Worm (Caenorhabditis elegans) whole organism, L4 larva: ENCODE measurements around the gene srw-98.

Experiments
- F44E2.7 ChIP-seq: fragments of 200-800 bp; sonication (Bioruptor generic); IDR thresholded peaks from 2 replicates; pipeline ENCODE4 v2.1.2; 2022; ENCODE audit warnings: missing genetic modification characterization, missing compliant biosample characterization
- T26A8.4 ChIP-seq: fragments of 200-800 bp; sonication (Bioruptor generic); IDR thresholded peaks from 2 replicates; pipeline ENCODE4 v1.3.6; 2022; ENCODE audit warnings: missing genetic modification characterization, missing compliant biosample characterization
- aha-1 ChIP-seq: fragments of 150-350 bp; peaks from one replicate; lab custom pipeline; 2014; ENCODE audit warnings: missing biosample characterization, missing genetic modification characterization
- attf-4 ChIP-seq: sonication (generic microtip); optimal IDR thresholded peaks from 3 replicates; lab custom pipeline; 2017; ENCODE audit warnings: missing biosample characterization, missing genetic modification characterization
- ceh-32 ChIP-seq: sonication (generic microtip); optimal IDR thresholded peaks from 2 replicates; lab custom pipeline; 2016; ENCODE audit warnings: mild to moderate bottlenecking, missing genetic modification characterization, missing compliant biosample characterization; ENCODE audit not compliant: poor library complexity
- ctbp-1 ChIP-seq: fragments of 200-800 bp; sonication (Bioruptor generic); IDR thresholded peaks from 2 replicates; pipeline ENCODE4 v1.3.6; 2022; ENCODE audit warnings: missing genetic modification reagents, missing genetic modification characterization, missing compliant biosample characterization
- daf-8 ChIP-seq: fragments of 200-800 bp; sonication (Bioruptor generic); IDR thresholded peaks from 2 replicates; pipeline ENCODE4 v1.3.6; 2022; ENCODE audit warnings: missing genetic modification characterization, missing compliant biosample characterization
- dmd-6 ChIP-seq: fragments of 200-800 bp; sonication (Bioruptor generic); IDR thresholded peaks from 2 replicates; pipeline ENCODE4 v1.3.6; 2022; ENCODE audit warnings: missing genetic modification reagents, missing genetic modification characterization, missing compliant biosample characterization
- dmd-8 ChIP-seq: fragments of 200-800 bp; sonication (Bioruptor generic); IDR thresholded peaks from 2 replicates; pipeline ENCODE4 v1.3.6; 2022; ENCODE audit warnings: missing genetic modification characterization, missing compliant biosample characterization
- duxl-1 ChIP-seq: sonication (generic microtip); optimal IDR thresholded peaks from 2 replicates; lab custom pipeline; 2016; ENCODE audit warnings: mild to moderate bottlenecking, missing genetic modification characterization, moderate library complexity, missing compliant biosample characterization; ENCODE audit not compliant: poor library complexity
- dve-1 ChIP-seq: sonication (generic microtip); optimal IDR thresholded peaks from 2 replicates; lab custom pipeline; 2017; ENCODE audit warnings: antibody characterized with exemption, mild to moderate bottlenecking, missing genetic modification characterization, missing compliant biosample characterization; ENCODE audit not compliant: insufficient read depth
- egl-43 ChIP-seq: fragments of 200-800 bp; sonication (Bioruptor generic); IDR thresholded peaks from 2 replicates; pipeline ENCODE4 v1.3.6; 2022; ENCODE audit warnings: missing genetic modification reagents, missing genetic modification characterization, missing compliant biosample characterization
- hlh-11 ChIP-seq: fragments of 200-800 bp; sonication (Bioruptor generic); optimal IDR thresholded peaks from 2 replicates; lab custom pipeline; 2018; ENCODE audit warnings: mild to moderate bottlenecking, missing genetic modification characterization, missing compliant biosample characterization
- hlh-30 ChIP-seq: sonication (generic microtip); optimal IDR thresholded peaks from 2 replicates; lab custom pipeline; 2017; ENCODE audit warnings: antibody characterized with exemption, mild to moderate bottlenecking, missing genetic modification characterization, missing compliant biosample characterization; ENCODE audit not compliant: insufficient read depth
- lin-39 ChIP-seq: fragments of 150-350 bp; optimal IDR thresholded peaks from 2 replicates; lab custom pipeline; 2014; ENCODE audit warnings: missing biosample characterization, missing genetic modification reagents, missing genetic modification characterization
- lir-3 ChIP-seq: sonication (generic microtip); optimal IDR thresholded peaks from 2 replicates; lab custom pipeline; 2016; ENCODE audit warnings: mild to moderate bottlenecking, missing genetic modification characterization, missing compliant biosample characterization
- lsy-2 ChIP-seq, 2 experiments: fragments of 150-350 bp in 1 of 2; sonication (generic microtip) in 1 of 2; optimal IDR thresholded peaks; 2 replicates each; lab custom pipeline; 2014 to 2017; ENCODE audit warnings: missing biosample characterization in 2 of 2, missing genetic modification characterization in 2 of 2
- madf-5 ChIP-seq, 2 experiments: fragments of 200-800 bp; sonication (Bioruptor generic); IDR thresholded peaks; 2 replicates each; pipeline ENCODE4 v1.3.6; 2022; ENCODE audit warnings: missing compliant biosample characterization in 2 of 2, missing genetic modification characterization in 2 of 2
- madf-9 ChIP-seq: fragments of 200-800 bp; sonication (Bioruptor generic); conservative IDR thresholded peaks from 2 replicates; pipeline ENCODE4 v1.3.6; 2022; ENCODE audit warnings: missing genetic modification reagents, missing genetic modification characterization, missing compliant biosample characterization
- mdl-1 ChIP-seq, 2 experiments: fragments of 150-350 bp in 1 of 2; sonication (generic microtip) in 1 of 2; optimal IDR thresholded peaks; 2 replicates each; lab custom pipeline; 2014 to 2017; ENCODE audit warnings: missing biosample characterization in 2 of 2, missing genetic modification characterization in 2 of 2
- mdt-29 ChIP-seq: fragments of 200-800 bp; sonication (Bioruptor generic); IDR thresholded peaks from 2 replicates; pipeline ENCODE4 v1.3.6; 2022; ENCODE audit warnings: missing genetic modification reagents, missing genetic modification characterization, missing compliant biosample characterization
- mep-1 ChIP-seq: fragments of 150-350 bp; sonication (generic microtip); optimal IDR thresholded peaks from 3 replicates; lab custom pipeline; 2014; ENCODE audit warnings: missing biosample characterization, missing genetic modification characterization
- mes-2 ChIP-seq: sonication (generic microtip); optimal IDR thresholded peaks from 2 replicates; lab custom pipeline; 2016; ENCODE audit warnings: missing genotype, mild to moderate bottlenecking, missing genetic modification characterization, missing compliant biosample characterization; ENCODE audit not compliant: poor library complexity, severe bottlenecking
- mxl-3 ChIP-seq: fragments of 200-800 bp; sonication (Bioruptor generic); optimal IDR thresholded peaks from 2 replicates; lab custom pipeline; 2018; ENCODE audit warnings: mild to moderate bottlenecking, missing genetic modification characterization, missing compliant biosample characterization
- nhr-11 ChIP-seq: fragments of 150-350 bp; optimal IDR thresholded peaks from 2 replicates; lab custom pipeline; 2014; ENCODE audit warnings: missing biosample characterization, missing genetic modification characterization
- nhr-111 ChIP-seq: fragments of 200-800 bp; sonication (Bioruptor generic); optimal IDR thresholded peaks from 2 replicates; lab custom pipeline; 2018; ENCODE audit warnings: mild to moderate bottlenecking, missing genetic modification characterization, missing compliant biosample characterization
- nhr-25 ChIP-seq: sonication (generic microtip); optimal IDR thresholded peaks from 2 replicates; lab custom pipeline; 2017; ENCODE audit warnings: missing genetic modification characterization, mild to moderate bottlenecking, missing compliant biosample characterization, antibody characterized with exemption, moderate library complexity, borderline replicate concordance; ENCODE audit not compliant: insufficient read depth
- nhr-28 ChIP-seq: fragments of 150-350 bp; optimal IDR thresholded peaks from 2 replicates; lab custom pipeline; 2014; ENCODE audit warnings: missing biosample characterization, missing genetic modification characterization
- nhr-41 ChIP-seq: fragments of 200-800 bp; sonication (Bioruptor generic); IDR thresholded peaks from 2 replicates; pipeline ENCODE4 v1.3.6; 2022; ENCODE audit warnings: missing genetic modification reagents, missing genetic modification characterization, missing compliant biosample characterization
- nhr-42 ChIP-seq: fragments of 200-800 bp; sonication (Bioruptor generic); IDR thresholded peaks from 2 replicates; pipeline ENCODE4 v1.3.6; 2022; ENCODE audit warnings: missing genetic modification characterization, missing compliant biosample characterization
- nhr-48 ChIP-seq: sonication (generic microtip); optimal IDR thresholded peaks from 2 replicates; lab custom pipeline; 2016; ENCODE audit warnings: mild to moderate bottlenecking, missing genetic modification characterization, missing compliant biosample characterization
- nhr-76 ChIP-seq: fragments of 150-350 bp; optimal IDR thresholded peaks from 2 replicates; lab custom pipeline; 2014; ENCODE audit warnings: missing biosample characterization, missing genetic modification characterization
- nhr-77 ChIP-seq: fragments of 150-350 bp; optimal IDR thresholded peaks from 2 replicates; lab custom pipeline; 2014; ENCODE audit warnings: missing biosample characterization, missing genetic modification characterization
- tag-97 ChIP-seq: fragments of 200-800 bp; sonication (Bioruptor generic); IDR thresholded peaks from 2 replicates; pipeline ENCODE4 v1.3.6; 2022; ENCODE audit warnings: missing genetic modification characterization, missing compliant biosample characterization
- tra-1 ChIP-seq: fragments of 200-800 bp; sonication (Bioruptor generic); IDR thresholded peaks from 2 replicates; pipeline ENCODE4 v1.3.6; 2022; ENCODE audit warnings: missing genetic modification reagents, missing genetic modification characterization, missing compliant biosample characterization
- unc-62 ChIP-seq, 3 experiments: fragments of 150-350 bp in 1 of 3; sonication (generic microtip); optimal IDR thresholded peaks in 2 of 3; peaks in 1 of 3; 1 replicate in 1 of 3; 2 replicates in 2 of 3; lab custom pipeline; 2014 to 2017; ENCODE audit warnings: missing biosample characterization in 3 of 3, missing genetic modification characterization in 3 of 3, missing genetic modification reagents in 3 of 3, missing genotype in 1 of 3
- vab-7 ChIP-seq: fragments of 200-800 bp; sonication (Bioruptor generic); IDR thresholded peaks from 2 replicates; pipeline ENCODE4 v1.3.6; 2022; ENCODE audit warnings: missing genetic modification reagents, missing genetic modification characterization, missing compliant biosample characterization

Gene srw-98

ce11 chrV:1627269-1627668, 50.9 kb downstream of the srw-98 start:
- TF ChIP-seq dve-1 (tag; lab: Kevin White, UChicago) (peak; percentile 6), ceh-32 (tag; lab: Kevin White, UChicago) (no peak), nhr-111 (no peak), ctbp-1 (GFP tag; lab: Robert Waterston, UW) (no peak), unc-62 (GFP tag; optimal IDR thresholded peaks at IDR 0.05 in 1 of 2; lab: Kevin White, UChicago) (peak in 1 of 2 experiments; percentile 74), unc-62 (tag; optimal IDR thresholded peaks at IDR 0.05; lab: Kevin White, UChicago) (no peak), mdl-1 (tag; optimal IDR thresholded peaks at IDR 0.05; lab: Kevin White, UChicago) (peak in 1 of 2 experiments; percentile 37), duxl-1 (tag; lab: Kevin White, UChicago) (no peak), mes-2 (tag; lab: Kevin White, UChicago) (peak; percentile 21), aha-1 (tag; lab: Kevin White, UChicago) (peak; percentile 25), mep-1 (tag; lab: Kevin White, UChicago) (peak; percentile 23), nhr-28 (tag; lab: Kevin White, UChicago) (peak; percentile 100), nhr-42 (GFP tag; lab: Robert Waterston, UW) (peak; percentile 71; the same call in 1 of the 2 replicates), nhr-41 (no peak), hlh-30 (tag; lab: Kevin White, UChicago) (peak; percentile 55), nhr-77 (tag; lab: Kevin White, UChicago) (peak; percentile 95), mxl-3 (peak; percentile 23), nhr-25 (peak; percentile 32), dmd-8 (GFP tag; lab: Robert Waterston, UW) (no peak), hlh-11 (tag; lab: Kevin White, UChicago) (peak; percentile 40), vab-7 (GFP tag; lab: Robert Waterston, UW) (no peak), dmd-6 (GFP tag; lab: Robert Waterston, UW) (peak; percentile 39)

- no peak for TF ChIP-seq T26A8.4 (GFP tag; lab: Robert Waterston, UW)
- TF ChIP-seq nhr-48 (tag; lab: Kevin White, UChicago), result no peak
- no peak for TF ChIP-seq mxl-3
- TF ChIP-seq F44E2.7 (GFP tag; lab: Robert Waterston, UW), result no peak
- TF ChIP-seq daf-8 (GFP tag; lab: Robert Waterston, UW), result no peak
- TF ChIP-seq lsy-2 (tag; optimal IDR thresholded peaks at IDR 0.05; lab: Kevin White, UChicago), result no peak
- no peak for TF ChIP-seq attf-4
- TF ChIP-seq madf-5 (GFP tag; IDR thresholded peaks at IDR 0.05; lab: Robert Waterston, UW), result no peak
- no peak for TF ChIP-seq tag-97 (GFP tag; lab: Robert Waterston, UW)
- no peak for TF ChIP-seq nhr-11
- TF ChIP-seq egl-43 (GFP tag; lab: Robert Waterston, UW), result no peak
- TF ChIP-seq lin-39 (tag; lab: Kevin White, UChicago), result no peak
- no peak for TF ChIP-seq mdt-29 (GFP tag; lab: Robert Waterston, UW)
- TF ChIP-seq dmd-8 (GFP tag; lab: Robert Waterston, UW), result no peak
- TF ChIP-seq nhr-76, result no peak
- no peak for TF ChIP-seq tra-1 (GFP tag; lab: Robert Waterston, UW)
- TF ChIP-seq lir-3, result no peak
- no peak for TF ChIP-seq madf-9
- no peak for TF ChIP-seq duxl-1 (tag; lab: Kevin White, UChicago)
- TF ChIP-seq, all 104 proteins: peak for 0
These were observed 51.4 kb downstream of the srw-98 start, which contains the start of gene nhr-237 for ce11 chrV:1626720-1627119. TSS of gene nhr-237 (minus strand) at chrV:1626820.
